Worm (Caenorhabditis elegans): ENCODE results near the gene cwp-2.

The cwp-2 gene

DNA sequence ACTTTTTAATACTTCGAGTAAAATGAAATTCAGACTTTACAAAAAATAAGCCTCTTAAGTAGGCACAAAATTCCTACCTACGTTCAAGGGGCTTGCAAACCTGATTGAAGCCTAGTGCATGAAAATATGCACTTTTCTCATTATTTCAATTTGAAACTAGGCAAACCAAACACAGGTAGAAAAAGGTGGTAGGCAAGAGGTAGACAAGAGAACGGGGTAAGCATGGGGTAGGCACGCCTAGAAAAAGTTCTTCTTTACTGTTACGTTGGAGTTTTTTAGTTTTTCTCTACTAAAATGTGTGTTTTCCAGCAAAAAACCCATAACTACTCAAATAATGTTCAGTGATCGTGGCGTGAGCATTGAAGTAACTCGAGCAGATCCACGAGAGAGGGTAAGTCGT is 8.7 kb upstream of the cwp-2 start, which contains the start of gene nex-4:
nex-4 (plus strand) TSS at position 301 of the 400 bp plus-strand sequence.
- TF ChIP-seq snpc-4 (tag; optimal IDR thresholded peaks at IDR 0.05) (no peak), nhr-28 (tag; optimal IDR thresholded peaks at IDR 0.05) (no peak), hlh-11 (tag; optimal IDR thresholded peaks at IDR 0.05) (no peak), php-3 (GFP tag; IDR thresholded peaks at IDR 0.05) (no peak), dmd-9 (GFP tag; IDR thresholded peaks at IDR 0.05) (no peak), T26A8.4 (GFP tag; IDR thresholded peaks at IDR 0.05) (no peak), lin-29 (GFP tag; IDR thresholded peaks at IDR 0.05) (no peak), tag-97 (GFP tag; IDR thresholded peaks at IDR 0.05) (no peak), F49E8.2 (tag; optimal IDR thresholded peaks at IDR 0.05; ENCODE audit: borderline replicate concordance) (no peak), dmd-6 (GFP tag; IDR thresholded peaks at IDR 0.05) (no peak), nhr-48 (tag; optimal IDR thresholded peaks at IDR 0.05) (no peak), aha-1 (tag) (no peak), ces-1 (GFP tag; optimal IDR thresholded peaks at IDR 0.05) (no peak), gei-8 (GFP tag; optimal IDR thresholded peaks at IDR 0.05) (no peak)

DNA sequence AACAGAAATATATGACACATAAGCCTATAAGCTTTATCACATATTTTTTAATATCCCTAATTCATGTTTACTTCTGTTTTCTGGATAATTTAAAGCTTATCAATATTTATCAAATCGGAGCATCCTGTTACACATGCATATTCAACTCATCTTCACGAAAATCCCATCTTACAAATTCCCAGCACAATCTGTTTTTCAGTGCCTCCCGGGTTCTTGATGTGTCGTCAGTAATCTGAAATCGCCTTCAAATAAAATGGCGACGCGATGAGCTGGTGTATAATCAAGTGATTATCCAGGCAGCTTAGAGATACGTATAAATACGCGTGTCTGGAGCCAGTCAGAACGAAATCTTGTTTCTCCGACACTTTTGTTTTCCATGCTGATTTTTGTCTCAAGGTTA is 8.0 kb upstream of the cwp-2 start:
- TF ChIP-seq F44E2.7 (GFP tag; IDR thresholded peaks at IDR 0.05) (no peak), ZK337.2 (GFP tag; IDR thresholded peaks at IDR 0.05) (no peak), ceh-82 (tag; optimal IDR thresholded peaks at IDR 0.05) (no peak), egl-43 (GFP tag; IDR thresholded peaks at IDR 0.05) (no peak), lim-7 (GFP tag; IDR thresholded peaks at IDR 0.05) (no peak), hlh-30 (tag; optimal IDR thresholded peaks at IDR 0.05; ENCODE audit: insufficient read depth) (no peak), jun-1 (tag; optimal IDR thresholded peaks at IDR 0.05) (no peak), ceh-20 (GFP tag; IDR thresholded peaks at IDR 0.05) (no peak), ces-1 (GFP tag; optimal IDR thresholded peaks at IDR 0.05) (no peak), F37D6.2 (tag; optimal IDR thresholded peaks at IDR 0.05) (no peak)

DNA sequence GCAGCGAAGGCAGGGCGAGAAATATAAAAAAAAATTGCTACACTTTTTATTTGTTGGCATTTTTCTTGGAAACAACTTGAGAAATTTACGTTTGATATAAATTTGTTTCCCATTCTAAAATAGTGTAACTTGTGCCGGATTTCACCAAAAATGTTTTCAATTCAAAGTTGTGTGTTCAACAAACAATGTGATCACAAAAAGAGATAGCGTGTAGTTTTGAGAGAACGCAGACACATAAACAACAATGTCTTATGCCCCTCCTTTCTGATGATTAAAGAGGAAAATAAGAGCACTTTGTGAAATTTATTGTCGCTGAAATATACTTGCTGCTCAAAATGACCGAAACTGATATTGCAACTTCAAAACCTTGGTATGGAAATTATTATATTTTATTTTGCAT is 5.0 kb upstream of the cwp-2 start, which contains the start of gene abhd-5.1:
abhd-5.1 (plus strand) TSS at position 230 of the 400 bp plus-strand sequence.
- no peak for TF ChIP-seq nhr-11 (tag; optimal IDR thresholded peaks at IDR 0.05)
- TF ChIP-seq jun-1 (tag; optimal IDR thresholded peaks at IDR 0.05) = no peak
- TF ChIP-seq Y105C5A.15 (GFP tag; IDR thresholded peaks at IDR 0.05) = no peak
- TF ChIP-seq dpl-1 (GFP tag; optimal IDR thresholded peaks at IDR 0.05) = no peak
- peak; percentile 67 for TF ChIP-seq aha-1 (tag)
- no peak for TF ChIP-seq nhr-10 (tag; optimal IDR thresholded peaks at IDR 0.05)
- TF ChIP-seq hlh-30 (tag; optimal IDR thresholded peaks at IDR 0.05; ENCODE audit: insufficient read depth) = peak; percentile 77
- TF ChIP-seq nhr-6 (tag; optimal IDR thresholded peaks at IDR 0.05) = peak; percentile 15
- TF ChIP-seq nhr-237 (tag; optimal IDR thresholded peaks at IDR 0.05) = no peak
- TF ChIP-seq nhr-28 (tag; optimal IDR thresholded peaks at IDR 0.05) = peak; percentile 46
- TF ChIP-seq php-3 (GFP tag; IDR thresholded peaks at IDR 0.05) = peak; percentile 54; the same call in 1 of the 2 replicates
- TF ChIP-seq lin-13 (GFP tag; optimal IDR thresholded peaks at IDR 0.05) = no peak
- TF ChIP-seq ZK546.5 (tag; optimal IDR thresholded peaks at IDR 0.05) = no peak
- peak; percentile 63 for TF ChIP-seq dve-1 (tag; optimal IDR thresholded peaks at IDR 0.05; ENCODE audit: insufficient read depth)
- no peak for TF ChIP-seq zfp-2 (tag; optimal IDR thresholded peaks at IDR 0.05)
- TF ChIP-seq duxl-1 (tag; optimal IDR thresholded peaks at IDR 0.05; ENCODE audit: poor library complexity) = no peak
- TF ChIP-seq F26F4.8 (GFP tag; conservative IDR thresholded peaks at IDR 0.05) = no peak
- TF ChIP-seq daf-16 (GFP tag; optimal IDR thresholded peaks at IDR 0.05) = peak in 1 of 2 experiments; percentile 85
- peak; percentile 88 for TF ChIP-seq daf-16 (tag; optimal IDR thresholded peaks at IDR 0.05)

DNA sequence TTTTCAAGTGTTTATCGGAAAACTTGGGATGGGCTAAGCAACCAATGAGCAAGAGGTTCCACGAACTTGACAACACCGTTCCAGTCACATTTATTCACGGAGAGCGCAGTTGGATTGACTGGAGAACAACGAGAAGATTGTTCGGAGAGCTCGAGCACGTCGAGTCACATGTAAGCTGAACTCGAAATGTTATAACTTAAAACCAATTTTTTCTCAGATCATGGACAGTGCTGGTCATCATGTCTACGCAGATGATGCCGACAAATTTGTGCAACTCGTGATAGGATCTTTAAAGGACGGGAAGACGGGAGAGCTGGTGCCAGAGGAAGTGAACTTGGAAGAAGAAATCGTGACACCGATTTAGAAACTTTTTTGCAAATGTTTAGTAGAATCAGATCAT is 4.1 kb upstream of the cwp-2 start:
- TF ChIP-seq ctbp-1 (GFP tag; IDR thresholded peaks at IDR 0.05) (no peak), aha-1 (tag) (peak; percentile 95), mep-1 (tag; optimal IDR thresholded peaks at IDR 0.05) (no peak), madf-5 (GFP tag; IDR thresholded peaks at IDR 0.05) (no peak), T26A8.4 (GFP tag; IDR thresholded peaks at IDR 0.05) (no peak)
